Fruit fly (Drosophila melanogaster) whole organism, embryonic: ENCODE results near the gene Drs.

Experiments used
- B-H2 ChIP-seq: fragments of 200-800 bp; sonication (Bioruptor generic); optimal IDR thresholded peaks from 2 replicates; lab custom pipeline; 2018; ENCODE audit warnings: missing biosample characterization, mild to moderate bottlenecking, missing genetic modification characterization
- CG10209 ChIP-seq: fragments of 200-800 bp; sonication (Bioruptor generic); optimal IDR thresholded peaks from 3 replicates; lab custom pipeline; 2017; ENCODE audit warnings: missing biosample characterization, mild to moderate bottlenecking, missing genetic modification characterization, missing genetic modification reagents
- CG10979 ChIP-seq: fragments of 200-800 bp; sonication (Bioruptor generic); optimal IDR thresholded peaks from 2 replicates; lab custom pipeline; 2018; ENCODE audit warnings: missing biosample characterization, mild to moderate bottlenecking, missing genetic modification characterization, moderate library complexity
- CG11085 ChIP-seq: fragments of 200-800 bp; sonication (Bioruptor generic); IDR thresholded peaks from 2 replicates; pipeline ENCODE4 v1.3.6; 2022; ENCODE audit warnings: missing biosample characterization, missing genetic modification characterization
- CG11504 ChIP-seq: fragments of 200-800 bp; sonication (Bioruptor generic); optimal IDR thresholded peaks from 3 replicates; lab custom pipeline; 2019; ENCODE audit warnings: missing biosample characterization, mild to moderate bottlenecking, missing genetic modification characterization, moderate library complexity
- CG11695 ChIP-seq: fragments of 200-800 bp; sonication (Bioruptor generic); IDR thresholded peaks from 3 replicates; pipeline ENCODE4 v1.3.6; 2022; ENCODE audit warnings: missing biosample characterization, missing genetic modification characterization
- CG12071 ChIP-seq: fragments of 200-800 bp; sonication (Bioruptor generic); optimal IDR thresholded peaks from 3 replicates; lab custom pipeline; 2018; ENCODE audit warnings: missing biosample characterization, mild to moderate bottlenecking, missing genetic modification characterization
- CG12659 ChIP-seq: fragments of 200-800 bp; sonication (Bioruptor generic); optimal IDR thresholded peaks from 3 replicates; lab custom pipeline; 2017; ENCODE audit warnings: mild to moderate bottlenecking, missing biosample characterization, missing genetic modification reagents, missing genetic modification characterization
- CG13296 ChIP-seq: fragments of 200-800 bp; sonication (Bioruptor generic); optimal IDR thresholded peaks from 3 replicates; lab custom pipeline; 2018; ENCODE audit warnings: missing biosample characterization, mild to moderate bottlenecking, missing genetic modification characterization
- CG14710 ChIP-seq: fragments of 200-800 bp; sonication (Bioruptor generic); optimal IDR thresholded peaks from 3 replicates; lab custom pipeline; 2019; ENCODE audit warnings: missing biosample characterization, mild to moderate bottlenecking, missing genetic modification characterization, moderate library complexity
- CG16815 ChIP-seq: fragments of 200-800 bp; sonication (Bioruptor generic); optimal IDR thresholded peaks from 3 replicates; lab custom pipeline; 2017; ENCODE audit warnings: missing biosample characterization, mild to moderate bottlenecking, missing genetic modification characterization
- CG17186 ChIP-seq: fragments of 200-800 bp; sonication (Bioruptor generic); optimal IDR thresholded peaks from 3 replicates; lab custom pipeline; 2017; ENCODE audit warnings: missing biosample characterization, missing genetic modification reagents, missing genetic modification characterization
- CG18476 ChIP-seq: fragments of 200-800 bp; sonication (Bioruptor generic); optimal IDR thresholded peaks from 2 replicates; lab custom pipeline; 2016; ENCODE audit warnings: missing biosample characterization, mild to moderate bottlenecking, missing genetic modification characterization
- CG2678 ChIP-seq: fragments of 200-800 bp; sonication (Bioruptor generic); optimal IDR thresholded peaks from 3 replicates; lab custom pipeline; 2019; ENCODE audit warnings: missing biosample characterization, mild to moderate bottlenecking, missing genetic modification characterization, moderate library complexity
- CG2712 ChIP-seq: fragments of 200-800 bp; optimal IDR thresholded peaks from 3 replicates; lab custom pipeline; 2019; ENCODE audit warnings: missing biosample characterization, mild to moderate bottlenecking, missing genetic modification characterization, moderate library complexity
- CG30431 ChIP-seq: fragments of 200-800 bp; sonication (Bioruptor generic); optimal IDR thresholded peaks from 2 replicates; lab custom pipeline; 2017; ENCODE audit warnings: missing biosample characterization, missing genetic modification characterization
- CG31224 ChIP-seq: fragments of 200-800 bp; sonication (Bioruptor generic); IDR thresholded peaks from 2 replicates; pipeline ENCODE4 v1.3.6; 2022; ENCODE audit warnings: missing biosample characterization, missing genetic modification characterization
- CG31441 ChIP-seq: fragments of 200-800 bp; sonication (Bioruptor generic); IDR thresholded peaks from 2 replicates; pipeline ENCODE4 v1.3.6; 2022; ENCODE audit warnings: missing biosample characterization, missing genetic modification characterization
- CG6254 ChIP-seq: fragments of 200-800 bp; sonication (Bioruptor generic); optimal IDR thresholded peaks from 3 replicates; lab custom pipeline; 2017; ENCODE audit warnings: mild to moderate bottlenecking, missing biosample characterization, missing genetic modification reagents, missing genetic modification characterization
- CG6689 ChIP-seq: fragments of 200-800 bp; sonication (Bioruptor generic); IDR thresholded peaks from 2 replicates; pipeline ENCODE4 v1.3.6; 2022; ENCODE audit warnings: missing biosample characterization, missing genetic modification characterization
- CG7556 ChIP-seq: fragments of 200-800 bp; sonication (Bioruptor generic); optimal IDR thresholded peaks from 2 replicates; lab custom pipeline; 2017; ENCODE audit warnings: missing biosample characterization, mild to moderate bottlenecking, missing genetic modification characterization
- CG8388 ChIP-seq: fragments of 200-800 bp; sonication (Bioruptor generic); optimal IDR thresholded peaks from 2 replicates; lab custom pipeline; 2019; ENCODE audit warnings: missing biosample characterization, mild to moderate bottlenecking, missing genetic modification characterization, moderate library complexity
- CG9817 ChIP-seq: fragments of 200-800 bp; sonication (Bioruptor generic); optimal IDR thresholded peaks from 2 replicates; lab custom pipeline; 2018; ENCODE audit warnings: missing biosample characterization, mild to moderate bottlenecking, missing genetic modification characterization, moderate library complexity
- CrebB ChIP-seq: fragments of 200-800 bp; sonication (Bioruptor generic); optimal IDR thresholded peaks from 3 replicates; lab custom pipeline; 2018; ENCODE audit warnings: missing biosample characterization, mild to moderate bottlenecking, missing genetic modification characterization
- Dip2 ChIP-seq: fragments of 200-800 bp; sonication (Bioruptor generic); IDR thresholded peaks from 2 replicates; pipeline ENCODE4 v1.3.6; 2022; ENCODE audit warnings: missing biosample characterization, missing genetic modification characterization
- E2f1 ChIP-seq: fragments of 200-800 bp; sonication (Bioruptor generic); IDR thresholded peaks from 2 replicates; pipeline ENCODE4 v1.3.6; 2022; ENCODE audit warnings: missing biosample characterization, missing genetic modification characterization
- Ets65A ChIP-seq: fragments of 200-800 bp; sonication (Bioruptor generic); peaks from one replicate; lab custom pipeline; 2016; ENCODE audit warnings: missing biosample characterization, missing genetic modification characterization
- HLH3B ChIP-seq: fragments of 200-800 bp; sonication (Bioruptor generic); IDR thresholded peaks from 2 replicates; pipeline ENCODE4 v1.3.6; 2022; ENCODE audit warnings: missing biosample characterization, missing genetic modification characterization
- HmgD ChIP-seq: fragments of 200-800 bp; sonication (Bioruptor generic); optimal IDR thresholded peaks from 3 replicates; lab custom pipeline; 2016; ENCODE audit warnings: missing biosample characterization, missing genetic modification characterization
- Hr39 ChIP-seq: fragments of >200 bp; optimal IDR thresholded peaks from 2 replicates; lab custom pipeline; 2017
- Opbp ChIP-seq: fragments of 200-800 bp; sonication (Bioruptor generic); IDR thresholded peaks from 3 replicates; pipeline ENCODE4 v1.3.6; 2022; ENCODE audit warnings: missing biosample characterization, missing genetic modification characterization; ENCODE audit not compliant: partially characterized antibody
- Pdp1 ChIP-seq, 2 experiments: fragments of 200-800 bp; sonication (Bioruptor generic); optimal IDR thresholded peaks; 3 replicates each; lab custom pipeline; 2016; ENCODE audit warnings: missing biosample characterization in 2 of 2, missing genetic modification characterization in 2 of 2, mild to moderate bottlenecking in 1 of 2, moderate library complexity in 1 of 2
- Usf ChIP-seq: fragments of 200-800 bp; sonication (Bioruptor generic); optimal IDR thresholded peaks from 2 replicates; lab custom pipeline; 2017; ENCODE audit warnings: missing genotype, missing biosample characterization, missing genetic modification characterization
- Vsx1 ChIP-seq: fragments of 200-800 bp; sonication (Bioruptor generic); optimal IDR thresholded peaks from 2 replicates; lab custom pipeline; 2017; ENCODE audit warnings: missing biosample characterization, mild to moderate bottlenecking, missing genetic modification characterization, missing genetic modification reagents
- ara ChIP-seq: fragments of 200-800 bp; sonication (Bioruptor generic); IDR thresholded peaks from 2 replicates; pipeline ENCODE4 v1.3.6; 2022; ENCODE audit warnings: missing biosample characterization, missing genetic modification characterization
- bcd ChIP-seq: fragments of 200-800 bp; sonication (Bioruptor generic); optimal IDR thresholded peaks from 2 replicates; lab custom pipeline; 2017; ENCODE audit warnings: missing biosample characterization, mild to moderate bottlenecking, missing genetic modification characterization
- bsh ChIP-seq, 2 experiments: fragments of 200-800 bp; sonication (Bioruptor generic); optimal IDR thresholded peaks; 2 replicates each; lab custom pipeline; 2017 to 2018; ENCODE audit warnings: mild to moderate bottlenecking in 2 of 2, missing biosample characterization in 2 of 2, missing genetic modification characterization in 2 of 2, moderate library complexity in 1 of 2
- dimm ChIP-seq: fragments of 200-800 bp; sonication (Bioruptor generic); IDR thresholded peaks from 2 replicates; pipeline ENCODE4 v1.3.6; 2022; ENCODE audit warnings: missing biosample characterization, missing genetic modification characterization
- dmrt11E ChIP-seq: fragments of 200-800 bp; sonication (Bioruptor generic); optimal IDR thresholded peaks from 3 replicates; lab custom pipeline; 2018; ENCODE audit warnings: missing biosample characterization, mild to moderate bottlenecking, missing genetic modification characterization, moderate library complexity
- gem ChIP-seq: fragments of 200-800 bp; sonication (Bioruptor generic); optimal IDR thresholded peaks from 2 replicates; lab custom pipeline; 2019; ENCODE audit warnings: missing biosample characterization, mild to moderate bottlenecking, missing genetic modification characterization, moderate library complexity
- kni ChIP-seq: fragments of 200-800 bp; sonication (Bioruptor generic); optimal IDR thresholded peaks from 3 replicates; lab custom pipeline; 2017; ENCODE audit warnings: mild to moderate bottlenecking, missing biosample characterization, missing genetic modification reagents, missing genetic modification characterization
- lab ChIP-seq: fragments of 200-800 bp; sonication (Bioruptor generic); optimal IDR thresholded peaks from 3 replicates; lab custom pipeline; 2017; ENCODE audit warnings: missing biosample characterization, missing genetic modification characterization, mild to moderate bottlenecking, moderate library complexity, missing genetic modification reagents
- lola ChIP-seq, 3 experiments: fragments of >200 bp in 2 of 3; fragments of 200-800 bp in 1 of 3; sonication (Bioruptor generic) in 1 of 3; optimal IDR thresholded peaks; 2 replicates each; lab custom pipeline; 2017 to 2019; ENCODE audit warnings: missing biosample characterization in 3 of 3, missing genetic modification characterization in 3 of 3, mild to moderate bottlenecking in 1 of 3, moderate library complexity in 1 of 3
- row ChIP-seq: fragments of 200-800 bp; sonication (Bioruptor generic); IDR thresholded peaks from 3 replicates; pipeline ENCODE4 v1.3.6; 2022; ENCODE audit warnings: missing biosample characterization, missing genetic modification characterization
- sc ChIP-seq, 3 experiments: fragments of >200 bp in 2 of 3; fragments of 200-800 bp in 1 of 3; sonication (Bioruptor generic) in 1 of 3; optimal IDR thresholded peaks; 2 replicates in 2 of 3; 3 replicates in 1 of 3; lab custom pipeline; 2017; ENCODE audit warnings: mild to moderate bottlenecking in 1 of 3, missing biosample characterization in 1 of 3, missing genetic modification characterization in 1 of 3, missing genetic modification reagents in 1 of 3
- stwl ChIP-seq: fragments of 200-800 bp; sonication (Bioruptor generic); optimal IDR thresholded peaks from 3 replicates; lab custom pipeline; 2018; ENCODE audit warnings: missing biosample characterization, mild to moderate bottlenecking, missing genetic modification characterization, moderate library complexity
- vnd ChIP-seq: fragments of 200-800 bp; sonication (Bioruptor generic); IDR thresholded peaks from 3 replicates; pipeline ENCODE4 v1.3.6; 2022; ENCODE audit warnings: missing biosample characterization, missing genetic modification characterization; ENCODE audit not compliant: partially characterized antibody

The Drs gene

dm6 chr3L:3384596-3385436 is 15.5 kb downstream of the Drs start (continued):
- no peak for TF ChIP-seq Dip2 (GFP tag; lab: Robert Waterston, UW)
- no peak for TF ChIP-seq CrebB (tag; lab: Kevin White, UChicago)
- TF ChIP-seq CG6254 (GFP tag; lab: Kevin White, UChicago) = peak; percentile 6
- TF ChIP-seq CG8388 = peak; percentile 41
- peak; percentile 43 for TF ChIP-seq CG12659
- TF ChIP-seq Opbp (GFP tag; lab: Robert Waterston, UW) = no peak
- TF ChIP-seq stwl (tag; lab: Kevin White, UChicago) = no peak
- peak in 1 of 3 experiments; percentile 81 for TF ChIP-seq lola (GFP tag; optimal IDR thresholded peaks at IDR 0.05; lab: Kevin White, UChicago)
- peak; percentile 64 for TF ChIP-seq gem (tag; lab: Kevin White, UChicago)
- TF ChIP-seq ara = no peak
- no peak for TF ChIP-seq lab (GFP tag; lab: Kevin White, UChicago)
- TF ChIP-seq CG18476 (GFP tag; lab: Kevin White, UChicago) = no peak
- TF ChIP-seq HLH3B (GFP tag; lab: Robert Waterston, UW) = peak; percentile 18; the same call in 1 of the 2 replicates
- peak; percentile 61 for TF ChIP-seq row (GFP tag; lab: Robert Waterston, UW)
- TF ChIP-seq CG6689 (GFP tag; lab: Robert Waterston, UW) = 0 out of 2 replicates have a peak, but pooled peaks have one; percentile 23
- TF ChIP-seq CG31441 (GFP tag; lab: Robert Waterston, UW) = peak; percentile 74
- TF ChIP-seq dimm = no peak
- TF ChIP-seq CG13296 (GFP tag; lab: Kevin White, UChicago) = no peak
- TF ChIP-seq CG11504 = peak; percentile 70
- TF ChIP-seq vnd (GFP tag; lab: Robert Waterston, UW) = no peak
- TF ChIP-seq Ets65A (GFP tag; lab: Kevin White, UChicago) = peak; percentile 89
- peak; percentile 57 for TF ChIP-seq CG10209 (GFP tag; lab: Kevin White, UChicago)
- TF ChIP-seq dmrt11E = peak; percentile 77
- TF ChIP-seq bsh (GFP tag; optimal IDR thresholded peaks at IDR 0.05; lab: Kevin White, UChicago) = peak; percentile 2 to 49
- TF ChIP-seq E2f1 (GFP tag; lab: Robert Waterston, UW) = 0 out of 2 replicates have a peak, but pooled peaks have one; percentile 28
- TF ChIP-seq Usf (GFP tag; lab: Kevin White, UChicago) = peak; percentile 33
- no peak for TF ChIP-seq sc (optimal IDR thresholded peaks at IDR 0.05; lab: Kevin White, UChicago)
- peak; percentile 59 for TF ChIP-seq sc (GFP tag; optimal IDR thresholded peaks at IDR 0.05; lab: Kevin White, UChicago)
- no peak for TF ChIP-seq HmgD
- TF ChIP-seq CG31224 = no peak
- TF ChIP-seq CG7556 = peak; percentile 62
- TF ChIP-seq CG17186 (GFP tag; lab: Kevin White, UChicago) = no peak
- no peak for TF ChIP-seq Vsx1
- no peak for TF ChIP-seq Pdp1 (GFP tag; optimal IDR thresholded peaks at IDR 0.05; lab: Kevin White, UChicago)
- TF ChIP-seq Hr39 = no peak
- TF ChIP-seq CG14710 (tag; lab: Kevin White, UChicago) = peak; percentile 58
- TF ChIP-seq CG12071 (GFP tag; lab: Kevin White, UChicago) = no peak
- TF ChIP-seq CG11085 (GFP tag; lab: Robert Waterston, UW) = no peak
- peak; percentile 69 for TF ChIP-seq CG2712 (tag; lab: Kevin White, UChicago)
- peak; percentile 69 for TF ChIP-seq CG2678 (tag; lab: Kevin White, UChicago)
- peak; percentile 43; the same call in 1 of the 3 replicates for TF ChIP-seq CG11695 (GFP tag; lab: Robert Waterston, UW)
- peak; percentile 48 for TF ChIP-seq kni (GFP tag; lab: Kevin White, UChicago)
- peak; percentile 44 for TF ChIP-seq CG16815 (GFP tag; lab: Kevin White, UChicago)
- TF ChIP-seq CG10979 (tag; lab: Kevin White, UChicago) = peak; percentile 66
- peak; percentile 13 for TF ChIP-seq CG30431 (GFP tag; lab: Kevin White, UChicago)
- peak; percentile 31 for TF ChIP-seq bcd (GFP tag; lab: Kevin White, UChicago)
- no peak for TF ChIP-seq CG9817 (tag; lab: Kevin White, UChicago)
- no peak for TF ChIP-seq B-H2
